Worm (Caenorhabditis elegans): Measurements from ENCODE around the gene gcc-1.

DNA sequence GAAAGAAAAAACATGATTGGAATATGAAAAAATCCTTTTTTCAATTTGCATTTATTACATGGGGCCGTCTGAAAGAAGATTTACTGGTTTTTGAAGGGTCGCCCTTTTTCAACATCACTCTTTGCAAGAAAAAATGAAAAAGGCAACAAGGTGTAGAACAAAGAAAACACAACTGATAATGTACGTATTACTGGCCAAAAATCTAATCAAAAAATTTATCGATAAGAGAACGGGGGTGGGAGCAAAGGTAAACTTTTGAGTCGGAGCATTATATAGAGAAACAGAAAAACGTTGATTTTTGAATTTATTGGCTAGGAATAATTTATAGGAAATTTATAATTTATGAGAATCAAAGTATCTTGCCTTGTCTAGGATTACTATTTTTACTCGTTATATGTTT is 22.1 kb downstream of the gcc-1 start:
- TF ChIP-seq hrde-1 (tag; optimal IDR thresholded peaks at IDR 0.05; ENCODE audit: borderline replicate concordance) (no peak), dpl-1 (GFP tag; optimal IDR thresholded peaks at IDR 0.05) (no peak), sea-2 (GFP tag; IDR thresholded peaks at IDR 0.05) (no peak), K11D2.4 (GFP tag; IDR thresholded peaks at IDR 0.05) (no peak), egl-18 (GFP tag; IDR thresholded peaks at IDR 0.05) (no peak), ztf-18 (tag; optimal IDR thresholded peaks at IDR 0.05) (no peak), pbrm-1 (GFP tag; IDR thresholded peaks at IDR 0.05) (no peak), somi-1 (GFP tag; optimal IDR thresholded peaks at IDR 0.05) (no peak), nhr-27 (tag; optimal IDR thresholded peaks at IDR 0.05) (no peak)
